Fruit fly (Drosophila melanogaster) whole organism, embryonic: Measurements from ENCODE around the gene CG34149.

Source experiments
- Ada2b ChIP-seq: fragments of 200-800 bp; sonication (Bioruptor generic); IDR thresholded peaks from 2 replicates; pipeline ENCODE4 v1.3.6; 2022; ENCODE audit warnings: missing biosample characterization, missing genetic modification characterization
- Antp ChIP-seq: fragments of 200-800 bp; sonication (Bioruptor generic); optimal IDR thresholded peaks from 3 replicates; lab custom pipeline; 2016; ENCODE audit warnings: missing biosample characterization, missing genetic modification characterization
- CG10543 ChIP-seq: fragments of 200-800 bp; sonication (Bioruptor generic); optimal IDR thresholded peaks from 3 replicates; lab custom pipeline; 2017; ENCODE audit warnings: missing biosample characterization, mild to moderate bottlenecking, missing genetic modification characterization, moderate library complexity
- CG11504 ChIP-seq: fragments of 200-800 bp; sonication (Bioruptor generic); optimal IDR thresholded peaks from 3 replicates; lab custom pipeline; 2019; ENCODE audit warnings: missing biosample characterization, mild to moderate bottlenecking, missing genetic modification characterization, moderate library complexity
- CG12744 ChIP-seq: fragments of 200-800 bp; sonication (Bioruptor generic); optimal IDR thresholded peaks from 2 replicates; lab custom pipeline; 2016; ENCODE audit warnings: missing biosample characterization, missing genetic modification characterization
- CG12769 ChIP-seq: fragments of 200-800 bp; sonication (Bioruptor generic); optimal IDR thresholded peaks from 2 replicates; lab custom pipeline; 2019; ENCODE audit warnings: missing biosample characterization, mild to moderate bottlenecking, missing genetic modification characterization, moderate library complexity
- CG13894 ChIP-seq: fragments of 200-800 bp; sonication (Bioruptor generic); optimal IDR thresholded peaks from 3 replicates; lab custom pipeline; 2018; ENCODE audit warnings: missing biosample characterization, mild to moderate bottlenecking, missing genetic modification characterization, moderate library complexity
- CG18599 ChIP-seq: fragments of 200-800 bp; sonication (Bioruptor generic); optimal IDR thresholded peaks from 3 replicates; lab custom pipeline; 2017; ENCODE audit warnings: missing biosample characterization, missing genetic modification characterization, mild to moderate bottlenecking, moderate library complexity, missing genetic modification reagents
- CG2875 ChIP-seq: fragments of 200-800 bp; sonication (Bioruptor generic); optimal IDR thresholded peaks from 2 replicates; lab custom pipeline; 2017; ENCODE audit warnings: missing biosample characterization, mild to moderate bottlenecking, missing genetic modification characterization, missing genetic modification reagents
- CG31224 ChIP-seq: fragments of 200-800 bp; sonication (Bioruptor generic); IDR thresholded peaks from 2 replicates; pipeline ENCODE4 v1.3.6; 2022; ENCODE audit warnings: missing biosample characterization, missing genetic modification characterization
- CG34224 ChIP-seq: fragments of 200-800 bp; sonication (Bioruptor generic); IDR thresholded peaks from 3 replicates; pipeline ENCODE4 v1.3.6; 2022; ENCODE audit warnings: missing biosample characterization, missing genetic modification characterization; ENCODE audit not compliant: partially characterized antibody
- CG4707 ChIP-seq: fragments of 200-800 bp; sonication (Bioruptor generic); optimal IDR thresholded peaks from 2 replicates; lab custom pipeline; 2018; ENCODE audit warnings: missing biosample characterization, mild to moderate bottlenecking, missing genetic modification characterization, moderate library complexity
- CG6654 ChIP-seq: fragments of 200-800 bp; sonication (Bioruptor generic); optimal IDR thresholded peaks from 2 replicates; lab custom pipeline; 2017; ENCODE audit warnings: missing biosample characterization, mild to moderate bottlenecking, missing genetic modification characterization
- CG8359 ChIP-seq: fragments of 200-800 bp; sonication (Bioruptor generic); optimal IDR thresholded peaks from 2 replicates; lab custom pipeline; 2017; ENCODE audit warnings: missing biosample characterization, mild to moderate bottlenecking, missing genetic modification characterization, borderline replicate concordance
- CG9215 ChIP-seq: fragments of 200-800 bp; sonication (Bioruptor generic); IDR thresholded peaks from 2 replicates; pipeline ENCODE4 v1.3.6; 2022; ENCODE audit warnings: missing biosample characterization, missing genetic modification characterization
- E2f1 ChIP-seq: fragments of 200-800 bp; sonication (Bioruptor generic); IDR thresholded peaks from 2 replicates; pipeline ENCODE4 v1.3.6; 2022; ENCODE audit warnings: missing biosample characterization, missing genetic modification characterization
- HLHmδ ChIP-seq: fragments of 200-800 bp; sonication (Bioruptor generic); optimal IDR thresholded peaks from 2 replicates; lab custom pipeline; 2018; ENCODE audit warnings: missing biosample characterization, mild to moderate bottlenecking, missing genetic modification characterization, moderate library complexity
- Hey ChIP-seq: fragments of 200-800 bp; sonication (Bioruptor generic); optimal IDR thresholded peaks from 3 replicates; lab custom pipeline; 2018; ENCODE audit warnings: missing biosample characterization, mild to moderate bottlenecking, missing genetic modification characterization
- Hr78 ChIP-seq, 2 experiments: fragments of 200-800 bp in 1 of 2; fragments of >200 bp in 1 of 2; sonication (Bioruptor generic) in 1 of 2; optimal IDR thresholded peaks; 2 replicates each; lab custom pipeline; 2017 to 2019; ENCODE audit warnings: missing biosample characterization in 2 of 2, missing genetic modification characterization in 2 of 2, mild to moderate bottlenecking in 1 of 2, moderate library complexity in 1 of 2
- Oaz ChIP-seq: fragments of 200-800 bp; sonication (Bioruptor generic); IDR thresholded peaks from 2 replicates; pipeline ENCODE4 v1.3.6; 2022; ENCODE audit warnings: missing biosample characterization, missing genetic modification characterization
- Pdp1 ChIP-seq, 2 experiments: fragments of 200-800 bp; sonication (Bioruptor generic); optimal IDR thresholded peaks; 3 replicates each; lab custom pipeline; 2016; ENCODE audit warnings: missing biosample characterization in 2 of 2, missing genetic modification characterization in 2 of 2, mild to moderate bottlenecking in 1 of 2, moderate library complexity in 1 of 2
- Ptx1 ChIP-seq: fragments of 200-800 bp; sonication (Bioruptor generic); IDR thresholded peaks from 2 replicates; pipeline ENCODE4 v1.3.6; 2022; ENCODE audit warnings: missing biosample characterization, missing genetic modification characterization
- Spps ChIP-seq: fragments of 200-800 bp; sonication (Bioruptor generic); optimal IDR thresholded peaks from 2 replicates; lab custom pipeline; 2018; ENCODE audit warnings: missing biosample characterization, mild to moderate bottlenecking, missing genetic modification characterization
- Trl ChIP-seq, 3 experiments: fragments of >200 bp in 2 of 3; fragments of 200-800 bp in 1 of 3; sonication (Bioruptor generic) in 1 of 3; optimal IDR thresholded peaks; 2 replicates in 1 of 3; 3 replicates in 2 of 3; lab custom pipeline; 2016 to 2017; ENCODE audit warnings: missing biosample characterization in 1 of 3, missing genetic modification characterization in 1 of 3
- bsh ChIP-seq, 2 experiments: fragments of 200-800 bp; sonication (Bioruptor generic); optimal IDR thresholded peaks; 2 replicates each; lab custom pipeline; 2017 to 2018; ENCODE audit warnings: mild to moderate bottlenecking in 2 of 2, missing biosample characterization in 2 of 2, missing genetic modification characterization in 2 of 2, moderate library complexity in 1 of 2
- chif ChIP-seq, 2 experiments: fragments of 200-800 bp; sonication (Bioruptor generic); optimal IDR thresholded peaks; 3 replicates each; lab custom pipeline; 2016; ENCODE audit warnings: missing biosample characterization in 2 of 2, missing genetic modification characterization in 2 of 2
- chinmo ChIP-seq: fragments of 200-800 bp; sonication (Bioruptor generic); IDR thresholded peaks from 4 replicates; pipeline ENCODE4 v1.3.6; 2022; ENCODE audit warnings: missing biosample characterization, missing genetic modification characterization; ENCODE audit not compliant: partially characterized antibody
- ci ChIP-seq: fragments of 200-800 bp; sonication (Bioruptor generic); IDR thresholded peaks from 3 replicates; pipeline ENCODE4 v1.3.6; 2022; ENCODE audit warnings: missing biosample characterization, missing genetic modification characterization
- crc ChIP-seq: fragments of 200-800 bp; sonication (Bioruptor generic); optimal IDR thresholded peaks from 2 replicates; lab custom pipeline; 2016; ENCODE audit warnings: missing biosample characterization, missing genetic modification characterization
- disco-r ChIP-seq: fragments of 200-800 bp; sonication (Bioruptor generic); optimal IDR thresholded peaks from 2 replicates; lab custom pipeline; 2016; ENCODE audit warnings: missing biosample characterization, missing genetic modification characterization
- dpn ChIP-seq, 2 experiments: fragments of 200-800 bp; sonication (Bioruptor generic); optimal IDR thresholded peaks; 3 replicates each; lab custom pipeline; 2016; ENCODE audit warnings: missing biosample characterization in 2 of 2, missing genetic modification characterization in 2 of 2
- dysf ChIP-seq: fragments of 200-800 bp; sonication (Bioruptor generic); IDR thresholded peaks from 3 replicates; pipeline ENCODE4 v1.3.6; 2022; ENCODE audit warnings: missing biosample characterization, missing genetic modification characterization
- en ChIP-seq: fragments of 200-800 bp; sonication (Bioruptor generic); optimal IDR thresholded peaks from 2 replicates; lab custom pipeline; 2016; ENCODE audit warnings: missing biosample characterization, missing genetic modification characterization
- ftz-f1 ChIP-seq: fragments of 200-800 bp; sonication (Bioruptor generic); optimal IDR thresholded peaks from 2 replicates; lab custom pipeline; 2016; ENCODE audit warnings: missing biosample characterization, missing genetic modification characterization
- jigr1 ChIP-seq: fragments of 200-800 bp; sonication (Bioruptor generic); IDR thresholded peaks from 3 replicates; pipeline ENCODE4 v1.3.6; 2022; ENCODE audit warnings: missing biosample characterization, missing genetic modification characterization
- klu ChIP-seq: fragments of 200-800 bp; sonication (Bioruptor generic); IDR thresholded peaks from 2 replicates; pipeline ENCODE4 v1.3.6; 2022; ENCODE audit warnings: missing biosample characterization, missing genetic modification characterization
- nerfin-2 ChIP-seq: fragments of 200-800 bp; sonication (Bioruptor generic); IDR thresholded peaks from 2 replicates; pipeline ENCODE4 v1.3.6; 2022; ENCODE audit warnings: missing biosample characterization, missing genetic modification characterization; ENCODE audit not compliant: partially characterized antibody
- nmo ChIP-seq: fragments of 200-800 bp; sonication (Bioruptor generic); optimal IDR thresholded peaks from 2 replicates; lab custom pipeline; 2018; ENCODE audit warnings: missing biosample characterization, mild to moderate bottlenecking, missing genetic modification characterization, moderate library complexity
- nom ChIP-seq: fragments of 200-800 bp; sonication (Bioruptor generic); optimal IDR thresholded peaks from 2 replicates; lab custom pipeline; 2017; ENCODE audit warnings: missing biosample characterization, missing genetic modification characterization, mild to moderate bottlenecking, moderate library complexity, missing genetic modification reagents
- pum ChIP-seq: fragments of 200-800 bp; sonication (Bioruptor generic); optimal IDR thresholded peaks from 2 replicates; lab custom pipeline; 2016; ENCODE audit warnings: missing biosample characterization, missing genetic modification characterization
- row ChIP-seq: fragments of 200-800 bp; sonication (Bioruptor generic); IDR thresholded peaks from 3 replicates; pipeline ENCODE4 v1.3.6; 2022; ENCODE audit warnings: missing biosample characterization, missing genetic modification characterization
- sc ChIP-seq, 3 experiments: fragments of >200 bp in 2 of 3; fragments of 200-800 bp in 1 of 3; sonication (Bioruptor generic) in 1 of 3; optimal IDR thresholded peaks; 2 replicates in 2 of 3; 3 replicates in 1 of 3; lab custom pipeline; 2017; ENCODE audit warnings: mild to moderate bottlenecking in 1 of 3, missing biosample characterization in 1 of 3, missing genetic modification characterization in 1 of 3, missing genetic modification reagents in 1 of 3
- tin ChIP-seq: fragments of 200-800 bp; sonication (Bioruptor generic); optimal IDR thresholded peaks from 3 replicates; lab custom pipeline; 2016; ENCODE audit warnings: missing biosample characterization, missing genetic modification characterization
- tll ChIP-seq, 2 experiments: fragments of 200-800 bp in 1 of 2; fragments of >200 bp in 1 of 2; sonication (Bioruptor generic) in 1 of 2; optimal IDR thresholded peaks; 2 replicates each; lab custom pipeline; 2017 to 2019; ENCODE audit warnings: missing biosample characterization in 2 of 2, missing genetic modification characterization in 2 of 2, mild to moderate bottlenecking in 1 of 2, moderate library complexity in 1 of 2
- toy ChIP-seq: fragments of 200-800 bp; sonication (Bioruptor generic); IDR thresholded peaks from 2 replicates; pipeline ENCODE4 v1.3.6; 2022; ENCODE audit warnings: missing biosample characterization, missing genetic modification characterization

Gene CG34149

dm6 chr3R:22331691-22332090 is 48.2 kb upstream of the CG34149 start, which contains the start of gene CG13862:
Gene CG13862, plus strand, starts transcription at chr3R:22331991.
- TF ChIP-seq CG6654 (peak; percentile 16), chinmo (GFP tag; lab: Robert Waterston, UW) (0 out of 4 replicates have a peak, but pooled peaks have one; percentile 44), CG13894 (tag; lab: Kevin White, UChicago) (peak; percentile 70), tll (GFP tag; optimal IDR thresholded peaks at IDR 0.05; lab: Kevin White, UChicago) (no peak), CG12769 (tag; lab: Kevin White, UChicago) (peak; percentile 13), Pdp1 (GFP tag; optimal IDR thresholded peaks at IDR 0.05; lab: Kevin White, UChicago) (peak in 1 of 2 experiments; percentile 55)
- TF ChIP-seq, all 482 proteins: peak for 5

- TF ChIP-seq jigr1 (GFP tag; lab: Robert Waterston, UW), result no peak
- TF ChIP-seq CG34224 (GFP tag; lab: Robert Waterston, UW), result no peak
- TF ChIP-seq CG9215 (GFP tag; lab: Robert Waterston, UW), result no peak
- no peak for TF ChIP-seq CG8359 (GFP tag; lab: Kevin White, UChicago)
- TF ChIP-seq ci, result no peak
- no peak for TF ChIP-seq CG12744 (GFP tag; lab: Kevin White, UChicago)
These were observed 45.9 kb upstream of the CG34149 start, which contains the start of gene CG5391 for dm6 chr3R:22334050-22334449. Gene CG5391, minus strand, starts transcription at chr3R:22334150.

- TF ChIP-seq nom (peak; percentile 33), row (GFP tag; lab: Robert Waterston, UW) (peak; percentile 31; the same call in 1 of the 3 replicates), CG11504 (tag; lab: Kevin White, UChicago) (peak; percentile 39), Oaz (0 out of 2 replicates have a peak, but pooled peaks have one; percentile 10), HLHmδ (no peak), E2f1 (GFP tag; lab: Robert Waterston, UW) (no peak), disco-r (GFP tag; lab: Kevin White, UChicago) (no peak), dysf (GFP tag; lab: Robert Waterston, UW) (0 out of 3 replicates have a peak, but pooled peaks have one; percentile 48), Hey (tag; lab: Kevin White, UChicago) (no peak), Ada2b (no peak), Hr78 (GFP tag; optimal IDR thresholded peaks at IDR 0.05; lab: Kevin White, UChicago) (no peak), klu (GFP tag; lab: Robert Waterston, UW) (no peak), tin (peak; percentile 1), crc (peak; percentile 9), Spps (tag; lab: Kevin White, UChicago) (no peak), nmo (GFP tag; lab: Kevin White, UChicago) (peak; percentile 11), toy (GFP tag; lab: Robert Waterston, UW) (no peak), CG31224 (GFP tag; lab: Robert Waterston, UW) (no peak), bsh (GFP tag; optimal IDR thresholded peaks at IDR 0.05; lab: Kevin White, UChicago) (peak in 1 of 2 experiments; percentile 21), chif (GFP tag; optimal IDR thresholded peaks at IDR 0.05; lab: Kevin White, UChicago) (peak in 1 of 2 experiments; percentile 1), Ptx1 (0 out of 2 replicates have a peak, but pooled peaks have one; percentile 14), Trl (optimal IDR thresholded peaks at IDR 0.05; lab: Kevin White, UChicago) (no peak), Trl (GFP tag; optimal IDR thresholded peaks at IDR 0.05; lab: Kevin White, UChicago) (no peak), ftz-f1 (GFP tag; lab: Kevin White, UChicago) (no peak), CG4707 (GFP tag; lab: Kevin White, UChicago) (no peak), Antp (GFP tag; lab: Kevin White, UChicago) (peak; percentile 20), dpn (GFP tag; optimal IDR thresholded peaks at IDR 0.05; lab: Kevin White, UChicago) (peak in 1 of 2 experiments; percentile 16), pum (no peak), CG18599 (GFP tag; lab: Kevin White, UChicago) (peak; percentile 41), CG2875 (no peak), nerfin-2 (GFP tag; lab: Robert Waterston, UW) (no peak), CG10543 (GFP tag; lab: Kevin White, UChicago) (no peak), en (GFP tag; lab: Kevin White, UChicago) (no peak), sc (optimal IDR thresholded peaks at IDR 0.05; lab: Kevin White, UChicago) (no peak), sc (GFP tag; optimal IDR thresholded peaks at IDR 0.05; lab: Kevin White, UChicago) (no peak)
These were observed 40.4 kb upstream of the CG34149 start for dm6 chr3R:22339510-22339909.
